Worm (Caenorhabditis elegans) whole organism, L4 larva: Measurements from ENCODE around the gene K01G5.8.

Source experiments
- D1046.2 ChIP-seq: fragments of 200-800 bp; sonication (Bioruptor generic); IDR thresholded peaks from 2 replicates; pipeline ENCODE4 v1.3.6; 2022; ENCODE audit warnings: missing genetic modification characterization, missing compliant biosample characterization
- F10B5.3 ChIP-seq: sonication (generic microtip); optimal IDR thresholded peaks from 2 replicates; lab custom pipeline; 2016; ENCODE audit warnings: mild to moderate bottlenecking, missing genetic modification characterization, missing compliant biosample characterization
- F26F4.8 ChIP-seq: fragments of 200-800 bp; sonication (Bioruptor generic); conservative IDR thresholded peaks from 2 replicates; pipeline ENCODE4 v1.3.6; 2022; ENCODE audit warnings: missing genetic modification characterization, missing compliant biosample characterization
- T26A8.4 ChIP-seq: fragments of 200-800 bp; sonication (Bioruptor generic); IDR thresholded peaks from 2 replicates; pipeline ENCODE4 v1.3.6; 2022; ENCODE audit warnings: missing genetic modification characterization, missing compliant biosample characterization
- Y48G9A.11 ChIP-seq: fragments of 200-800 bp; sonication (Bioruptor generic); IDR thresholded peaks from 2 replicates; pipeline ENCODE4 v1.3.6; 2022; ENCODE audit warnings: missing genetic modification reagents, missing genetic modification characterization, missing compliant biosample characterization
- Y75B8A.6 ChIP-seq: fragments of 200-800 bp; sonication (Bioruptor generic); IDR thresholded peaks from 2 replicates; pipeline ENCODE4 v1.3.6; 2022; ENCODE audit warnings: missing genetic modification reagents, missing genetic modification characterization, missing compliant biosample characterization
- ZK337.2 ChIP-seq: fragments of 200-800 bp; sonication (Bioruptor generic); IDR thresholded peaks from 2 replicates; pipeline ENCODE4 v1.3.6; 2022; ENCODE audit warnings: missing genetic modification reagents, missing genetic modification characterization, missing compliant biosample characterization
- ZK546.5 ChIP-seq, 2 experiments: sonication (generic microtip); optimal IDR thresholded peaks; 2 replicates each; lab custom pipeline; 2017; ENCODE audit warnings: missing biosample characterization in 2 of 2, missing genetic modification characterization in 2 of 2
- ama-1 ChIP-seq: fragments of 150-350 bp; optimal IDR thresholded peaks from 2 replicates; lab custom pipeline; 2014; ENCODE audit warnings: inconsistent platforms, mixed read lengths
- ceh-28 ChIP-seq: fragments of 150-350 bp; optimal IDR thresholded peaks from 2 replicates; lab custom pipeline; 2014; ENCODE audit warnings: missing biosample characterization, missing genetic modification reagents, missing genetic modification characterization
- ceh-32 ChIP-seq: sonication (generic microtip); optimal IDR thresholded peaks from 2 replicates; lab custom pipeline; 2016; ENCODE audit warnings: mild to moderate bottlenecking, missing genetic modification characterization, missing compliant biosample characterization; ENCODE audit not compliant: poor library complexity
- ceh-44 ChIP-seq: fragments of 200-800 bp; sonication (Bioruptor generic); IDR thresholded peaks from 2 replicates; pipeline ENCODE4 v1.3.6; 2022; ENCODE audit warnings: missing genetic modification reagents, missing genetic modification characterization, missing compliant biosample characterization
- daf-8 ChIP-seq: fragments of 200-800 bp; sonication (Bioruptor generic); IDR thresholded peaks from 2 replicates; pipeline ENCODE4 v1.3.6; 2022; ENCODE audit warnings: missing genetic modification characterization, missing compliant biosample characterization
- dmd-6 ChIP-seq: fragments of 200-800 bp; sonication (Bioruptor generic); IDR thresholded peaks from 2 replicates; pipeline ENCODE4 v1.3.6; 2022; ENCODE audit warnings: missing genetic modification reagents, missing genetic modification characterization, missing compliant biosample characterization
- dpl-1 ChIP-seq: fragments of 150-350 bp; optimal IDR thresholded peaks from 2 replicates; lab custom pipeline; 2014; ENCODE audit warnings: missing biosample characterization, missing genetic modification reagents, missing genetic modification characterization
- dve-1 ChIP-seq: sonication (generic microtip); optimal IDR thresholded peaks from 2 replicates; lab custom pipeline; 2017; ENCODE audit warnings: antibody characterized with exemption, mild to moderate bottlenecking, missing genetic modification characterization, missing compliant biosample characterization; ENCODE audit not compliant: insufficient read depth
- egl-43 ChIP-seq: fragments of 200-800 bp; sonication (Bioruptor generic); IDR thresholded peaks from 2 replicates; pipeline ENCODE4 v1.3.6; 2022; ENCODE audit warnings: missing genetic modification reagents, missing genetic modification characterization, missing compliant biosample characterization
- hif-1 ChIP-seq, 2 experiments: sonication (generic microtip); optimal IDR thresholded peaks; 2 replicates each; lab custom pipeline; 2016 to 2017; ENCODE audit warnings: missing compliant biosample characterization in 2 of 2, missing genetic modification characterization in 2 of 2, missing genetic modification reagents in 2 of 2, missing genotype in 2 of 2, mild to moderate bottlenecking in 1 of 2
- lin-1 ChIP-seq: fragments of 200-800 bp; sonication (Bioruptor generic); IDR thresholded peaks from 2 replicates; pipeline ENCODE4 v1.3.6; 2022; ENCODE audit warnings: missing genetic modification reagents, missing genetic modification characterization, missing compliant biosample characterization
- lin-13 ChIP-seq: fragments of 150-350 bp; optimal IDR thresholded peaks from 2 replicates; lab custom pipeline; 2014; ENCODE audit warnings: missing biosample characterization, missing genetic modification reagents, missing genetic modification characterization
- lin-29 ChIP-seq: fragments of 200-800 bp; sonication (Bioruptor generic); IDR thresholded peaks from 2 replicates; pipeline ENCODE4 v1.3.6; 2022; ENCODE audit warnings: missing genetic modification reagents, missing genetic modification characterization, missing compliant biosample characterization
- lin-38 ChIP-seq: fragments of 200-800 bp; sonication (Bioruptor generic); IDR thresholded peaks from 2 replicates; pipeline ENCODE4 v1.3.6; 2022; ENCODE audit warnings: missing genetic modification reagents, missing genetic modification characterization, missing compliant biosample characterization
- lin-39 ChIP-seq: fragments of 150-350 bp; optimal IDR thresholded peaks from 2 replicates; lab custom pipeline; 2014; ENCODE audit warnings: missing biosample characterization, missing genetic modification reagents, missing genetic modification characterization
- lir-3 ChIP-seq: sonication (generic microtip); optimal IDR thresholded peaks from 2 replicates; lab custom pipeline; 2016; ENCODE audit warnings: mild to moderate bottlenecking, missing genetic modification characterization, missing compliant biosample characterization
- lsy-2 ChIP-seq, 2 experiments: fragments of 150-350 bp in 1 of 2; sonication (generic microtip) in 1 of 2; optimal IDR thresholded peaks; 2 replicates each; lab custom pipeline; 2014 to 2017; ENCODE audit warnings: missing biosample characterization in 2 of 2, missing genetic modification characterization in 2 of 2
- madf-9 ChIP-seq: fragments of 200-800 bp; sonication (Bioruptor generic); conservative IDR thresholded peaks from 2 replicates; pipeline ENCODE4 v1.3.6; 2022; ENCODE audit warnings: missing genetic modification reagents, missing genetic modification characterization, missing compliant biosample characterization
- mdt-29 ChIP-seq: fragments of 200-800 bp; sonication (Bioruptor generic); IDR thresholded peaks from 2 replicates; pipeline ENCODE4 v1.3.6; 2022; ENCODE audit warnings: missing genetic modification reagents, missing genetic modification characterization, missing compliant biosample characterization
- mes-2 ChIP-seq: sonication (generic microtip); optimal IDR thresholded peaks from 2 replicates; lab custom pipeline; 2016; ENCODE audit warnings: missing genotype, mild to moderate bottlenecking, missing genetic modification characterization, missing compliant biosample characterization; ENCODE audit not compliant: poor library complexity, severe bottlenecking
- nhr-10 ChIP-seq: fragments of 150-350 bp; optimal IDR thresholded peaks from 2 replicates; lab custom pipeline; 2014; ENCODE audit warnings: missing biosample characterization, missing genetic modification characterization
- nhr-111 ChIP-seq: fragments of 200-800 bp; sonication (Bioruptor generic); optimal IDR thresholded peaks from 2 replicates; lab custom pipeline; 2018; ENCODE audit warnings: mild to moderate bottlenecking, missing genetic modification characterization, missing compliant biosample characterization
- nhr-41 ChIP-seq: fragments of 200-800 bp; sonication (Bioruptor generic); IDR thresholded peaks from 2 replicates; pipeline ENCODE4 v1.3.6; 2022; ENCODE audit warnings: missing genetic modification reagents, missing genetic modification characterization, missing compliant biosample characterization
- nhr-48 ChIP-seq: sonication (generic microtip); optimal IDR thresholded peaks from 2 replicates; lab custom pipeline; 2016; ENCODE audit warnings: mild to moderate bottlenecking, missing genetic modification characterization, missing compliant biosample characterization
- nhr-77 ChIP-seq: fragments of 150-350 bp; optimal IDR thresholded peaks from 2 replicates; lab custom pipeline; 2014; ENCODE audit warnings: missing biosample characterization, missing genetic modification characterization
- pha-4 ChIP-seq, 2 experiments: fragments of 150-350 bp in 1 of 2; fragments of 200-800 bp in 1 of 2; sonication (Bioruptor generic) in 1 of 2; IDR thresholded peaks in 1 of 2; optimal IDR thresholded peaks in 1 of 2; 2 replicates each; pipeline versions ENCODE4 v1.3.6 to Lab custom; 2014 to 2022; ENCODE audit warnings: missing genetic modification characterization in 2 of 2, missing genetic modification reagents in 2 of 2, missing biosample characterization in 1 of 2, missing compliant biosample characterization in 1 of 2
- php-3 ChIP-seq: fragments of 200-800 bp; sonication (Bioruptor generic); IDR thresholded peaks from 2 replicates; pipeline ENCODE4 v1.3.6; 2022; ENCODE audit warnings: missing genetic modification reagents, missing genetic modification characterization, missing compliant biosample characterization
- pqm-1 ChIP-seq: sonication (generic microtip); optimal IDR thresholded peaks from 2 replicates; lab custom pipeline; 2017; ENCODE audit warnings: missing biosample characterization, missing genetic modification characterization
- saeg-2 ChIP-seq: fragments of 200-800 bp; sonication (Bioruptor generic); IDR thresholded peaks from 2 replicates; pipeline ENCODE4 v1.3.6; 2022; ENCODE audit warnings: missing genetic modification reagents, missing genetic modification characterization, missing compliant biosample characterization
- set-16 ChIP-seq: fragments of 200-800 bp; sonication (Bioruptor generic); IDR thresholded peaks from 2 replicates; pipeline ENCODE4 v1.3.6; 2022; ENCODE audit warnings: missing genetic modification reagents, missing genetic modification characterization, missing compliant biosample characterization
- snpc-1.2 ChIP-seq: fragments of 200-800 bp; sonication (Bioruptor generic); IDR thresholded peaks from 2 replicates; pipeline ENCODE4 v1.3.6; 2022; ENCODE audit warnings: missing genetic modification reagents, missing genetic modification characterization, missing compliant biosample characterization
- unc-130 ChIP-seq: sonication (generic microtip); optimal IDR thresholded peaks from 2 replicates; lab custom pipeline; 2016; ENCODE audit warnings: missing genetic modification reagents, missing genetic modification characterization, missing compliant biosample characterization
- vab-7 ChIP-seq: fragments of 200-800 bp; sonication (Bioruptor generic); IDR thresholded peaks from 2 replicates; pipeline ENCODE4 v1.3.6; 2022; ENCODE audit warnings: missing genetic modification reagents, missing genetic modification characterization, missing compliant biosample characterization
- zfp-2 ChIP-seq: sonication (generic microtip); optimal IDR thresholded peaks from 2 replicates; lab custom pipeline; 2016; ENCODE audit warnings: mild to moderate bottlenecking, missing genetic modification characterization, missing compliant biosample characterization
- zip-2 ChIP-seq: fragments of 150-350 bp; optimal IDR thresholded peaks from 2 replicates; lab custom pipeline; 2014; ENCODE audit warnings: missing biosample characterization, missing genetic modification characterization
- ztf-11 ChIP-seq: fragments of 150-350 bp; optimal IDR thresholded peaks from 2 replicates; lab custom pipeline; 2014; ENCODE audit warnings: missing biosample characterization, missing genetic modification characterization

Gene K01G5.8

ce11 chrIII:10733300-10733699 lies 7.3 kb downstream of the K01G5.8 start:
- TF ChIP-seq nhr-111 (GFP tag; lab: Kevin White, UChicago) (no peak), Y48G9A.11 (GFP tag; lab: Robert Waterston, UW) (peak; percentile 50; the same call in 1 of the 2 replicates), ZK546.5 (tag; optimal IDR thresholded peaks at IDR 0.05; lab: Kevin White, UChicago) (no peak), lin-39 (tag; lab: Kevin White, UChicago) (no peak), lir-3 (tag; lab: Kevin White, UChicago) (no peak), vab-7 (GFP tag; lab: Robert Waterston, UW) (peak; percentile 40; the same call in 1 of the 2 replicates), zfp-2 (no peak), snpc-1.2 (GFP tag; lab: Robert Waterston, UW) (peak; percentile 64; the same call in 1 of the 2 replicates), lin-29 (GFP tag; lab: Robert Waterston, UW) (no peak), unc-130 (GFP tag; lab: Kevin White, UChicago) (no peak), set-16 (GFP tag; lab: Robert Waterston, UW) (0 out of 2 replicates have a peak, but pooled peaks have one; percentile 20), dpl-1 (GFP tag; lab: Kevin White, UChicago) (no peak), hif-1 (tag; optimal IDR thresholded peaks at IDR 0.05; lab: Kevin White, UChicago) (no peak), Y75B8A.6 (no peak), zip-2 (tag; lab: Kevin White, UChicago) (no peak), ceh-44 (GFP tag; lab: Robert Waterston, UW) (0 out of 2 replicates have a peak, but pooled peaks have one; percentile 18), dmd-6 (GFP tag; lab: Robert Waterston, UW) (no peak), D1046.2 (GFP tag; lab: Robert Waterston, UW) (peak; percentile 37; the same call in 1 of the 2 replicates), lin-38 (GFP tag; lab: Robert Waterston, UW) (peak; percentile 48), nhr-48 (tag; lab: Kevin White, UChicago) (no peak), daf-8 (no peak), egl-43 (GFP tag; lab: Robert Waterston, UW) (0 out of 2 replicates have a peak, but pooled peaks have one; percentile 17), ZK337.2 (no peak), ztf-11 (no peak), madf-9 (GFP tag; lab: Robert Waterston, UW) (0 out of 2 replicates have a peak, but pooled peaks have one; percentile 29), mdt-29 (peak; percentile 59; the same call in 1 of the 2 replicates), php-3 (0 out of 2 replicates have a peak, but pooled peaks have one; percentile 34), F26F4.8 (GFP tag; lab: Robert Waterston, UW) (0 out of 2 replicates have a peak, but pooled peaks have one; percentile 17), lin-13 (GFP tag; lab: Kevin White, UChicago) (no peak)

- no peak for TF ChIP-seq nhr-10 (tag; lab: Kevin White, UChicago)
- TF ChIP-seq, all 104 proteins: peak for 0
Measured at ce11 chrIII:10730510-10730909, 10.1 kb downstream of the K01G5.8 start, which contains the start of gene tat-3. tat-3 (minus strand) TSS chrIII:10730705.

DNA sequence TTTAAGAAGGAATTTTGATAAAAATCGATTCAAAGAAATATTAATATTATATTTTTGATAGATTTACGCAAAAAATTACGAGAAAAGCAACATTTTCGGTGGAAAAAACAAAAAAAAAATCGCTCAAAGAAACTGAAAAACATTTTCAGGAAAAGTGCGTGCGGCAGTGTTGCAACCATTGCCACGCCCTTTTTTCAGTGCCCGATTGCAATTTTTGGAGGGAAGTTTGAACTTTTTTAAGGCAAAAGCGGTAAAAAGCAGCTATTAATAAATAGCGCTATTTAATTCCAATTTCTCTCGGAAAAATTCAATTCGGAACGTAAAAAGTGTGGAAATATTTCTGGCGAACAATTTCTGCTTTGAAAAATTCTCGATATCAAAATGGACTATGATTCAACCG lies 19.5 kb downstream of the K01G5.8 start:
- TF ChIP-seq ceh-28 (tag; lab: Kevin White, UChicago) (no peak), madf-9 (GFP tag; lab: Robert Waterston, UW) (no peak), mes-2 (tag; lab: Kevin White, UChicago) (peak; percentile 48), nhr-41 (GFP tag; lab: Robert Waterston, UW) (no peak), snpc-1.2 (GFP tag; lab: Robert Waterston, UW) (no peak), lin-1 (GFP tag; lab: Robert Waterston, UW) (no peak)

DNA sequence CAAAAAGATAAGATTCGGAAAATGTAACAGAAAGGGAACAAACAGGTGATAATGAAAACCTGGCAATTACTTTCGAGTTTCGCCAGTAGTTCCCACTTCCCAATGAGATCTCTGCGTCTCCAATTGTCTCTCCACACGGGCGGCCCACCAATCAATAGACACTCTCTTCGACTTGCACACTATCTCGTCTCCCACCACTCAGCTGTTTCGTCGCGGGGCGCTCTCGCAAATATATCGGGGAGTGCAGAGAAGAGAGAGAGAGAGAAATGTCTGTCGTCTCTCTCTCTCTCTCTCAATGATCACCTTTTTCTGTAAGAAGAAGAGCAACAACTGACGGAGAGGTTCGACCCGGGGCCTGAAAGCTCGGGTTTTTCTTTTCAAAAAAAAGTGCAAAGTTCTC lies 20.4 kb downstream of the K01G5.8 start:
- peak; percentile 64 for TF ChIP-seq lin-13 (GFP tag; lab: Kevin White, UChicago)
- peak; percentile 19 for TF ChIP-seq pqm-1 (tag; lab: Kevin White, UChicago)
- TF ChIP-seq dve-1 (tag; lab: Kevin White, UChicago), result peak; percentile 90
- TF ChIP-seq mdt-29, result peak; percentile 72; the same call in 1 of the 2 replicates
- TF ChIP-seq snpc-1.2 (GFP tag; lab: Robert Waterston, UW), result peak; percentile 17; the same call in 1 of the 2 replicates
- TF ChIP-seq T26A8.4, result peak; percentile 79
- no peak for TF ChIP-seq F10B5.3 (tag; lab: Kevin White, UChicago)
- peak; percentile 50; the same call in 1 of the 2 replicates for TF ChIP-seq pha-4 (GFP tag; IDR thresholded peaks at IDR 0.05; lab: Robert Waterston, UW)
- TF ChIP-seq pha-4 (tag; optimal IDR thresholded peaks at IDR 0.05; lab: Kevin White, UChicago), result peak; percentile 38
- peak; percentile 56 for TF ChIP-seq nhr-77 (tag; lab: Kevin White, UChicago)
- TF ChIP-seq nhr-41 (GFP tag; lab: Robert Waterston, UW), result peak; percentile 67
- peak; percentile 61 for TF ChIP-seq saeg-2 (GFP tag; lab: Robert Waterston, UW)
- no peak for TF ChIP-seq ceh-32
- peak; percentile 51 to 81 for TF ChIP-seq lsy-2 (tag; optimal IDR thresholded peaks at IDR 0.05; lab: Kevin White, UChicago)
- TF ChIP-seq ama-1, result peak; percentile 29
